Fruit fly (Drosophila melanogaster) whole organism, embryonic: Measurements from ENCODE around the gene CG17343.

Experiments
- B-H2 ChIP-seq: fragments of 200-800 bp; sonication (Bioruptor generic); optimal IDR thresholded peaks from 2 replicates; lab custom pipeline; 2018; ENCODE audit warnings: missing biosample characterization, mild to moderate bottlenecking, missing genetic modification characterization
- Bteb2 ChIP-seq: fragments of 200-800 bp; sonication (Bioruptor generic); optimal IDR thresholded peaks from 2 replicates; lab custom pipeline; 2016; ENCODE audit warnings: missing biosample characterization, missing genetic modification characterization
- CG1024 ChIP-seq: fragments of 200-800 bp; sonication (Bioruptor generic); IDR thresholded peaks from 2 replicates; pipeline ENCODE4 v1.3.6; 2022; ENCODE audit warnings: missing biosample characterization, missing genetic modification characterization
- CG10321 ChIP-seq: fragments of 200-800 bp; sonication (Bioruptor generic); IDR thresholded peaks from 2 replicates; pipeline ENCODE4 v1.3.6; 2022; ENCODE audit warnings: missing biosample characterization, missing genetic modification characterization
- CG11093 ChIP-seq: fragments of 200-800 bp; sonication (Bioruptor generic); IDR thresholded peaks from 3 replicates; pipeline ENCODE4 v1.3.6; 2022; ENCODE audit warnings: missing biosample characterization, missing genetic modification characterization
- CG12942 ChIP-seq: fragments of 200-800 bp; sonication (Bioruptor generic); optimal IDR thresholded peaks from 3 replicates; lab custom pipeline; 2016; ENCODE audit warnings: missing biosample characterization, missing genetic modification characterization
- CG13296 ChIP-seq: fragments of 200-800 bp; sonication (Bioruptor generic); optimal IDR thresholded peaks from 3 replicates; lab custom pipeline; 2018; ENCODE audit warnings: missing biosample characterization, mild to moderate bottlenecking, missing genetic modification characterization
- CG13424 ChIP-seq: fragments of 200-800 bp; sonication (Bioruptor generic); optimal IDR thresholded peaks from 2 replicates; lab custom pipeline; 2019; ENCODE audit warnings: missing biosample characterization, mild to moderate bottlenecking, missing genetic modification characterization, moderate library complexity
- CG1602 ChIP-seq: fragments of 200-800 bp; sonication (Bioruptor generic); optimal IDR thresholded peaks from 3 replicates; lab custom pipeline; 2016; ENCODE audit warnings: missing biosample characterization, missing genetic modification characterization
- CG16779 ChIP-seq: fragments of 200-800 bp; sonication (Bioruptor generic); IDR thresholded peaks from 2 replicates; pipeline ENCODE4 v1.3.6; 2022; ENCODE audit warnings: missing biosample characterization, missing genetic modification characterization
- CG16815 ChIP-seq: fragments of 200-800 bp; sonication (Bioruptor generic); optimal IDR thresholded peaks from 3 replicates; lab custom pipeline; 2017; ENCODE audit warnings: missing biosample characterization, mild to moderate bottlenecking, missing genetic modification characterization
- CG17186 ChIP-seq: fragments of 200-800 bp; sonication (Bioruptor generic); optimal IDR thresholded peaks from 3 replicates; lab custom pipeline; 2017; ENCODE audit warnings: missing biosample characterization, missing genetic modification reagents, missing genetic modification characterization
- CG17385 ChIP-seq: fragments of 200-800 bp; sonication (Bioruptor generic); optimal IDR thresholded peaks from 3 replicates; lab custom pipeline; 2018; ENCODE audit warnings: missing biosample characterization, mild to moderate bottlenecking, missing genetic modification characterization
- CG18011 ChIP-seq: fragments of 200-800 bp; sonication (Bioruptor generic); optimal IDR thresholded peaks from 2 replicates; lab custom pipeline; 2017; ENCODE audit warnings: missing biosample characterization, missing genetic modification characterization, mild to moderate bottlenecking, moderate library complexity, missing genotype
- CG1832 ChIP-seq: fragments of 200-800 bp; sonication (Bioruptor generic); optimal IDR thresholded peaks from 2 replicates; lab custom pipeline; 2017; ENCODE audit warnings: missing biosample characterization, mild to moderate bottlenecking, missing genetic modification characterization, inconsistent platforms
- CG2889 ChIP-seq: fragments of 200-800 bp; sonication (Bioruptor generic); IDR thresholded peaks from 3 replicates; pipeline ENCODE4 v1.3.6; 2022; ENCODE audit warnings: missing biosample characterization, missing genetic modification characterization
- CG8388 ChIP-seq: fragments of 200-800 bp; sonication (Bioruptor generic); optimal IDR thresholded peaks from 2 replicates; lab custom pipeline; 2019; ENCODE audit warnings: missing biosample characterization, mild to moderate bottlenecking, missing genetic modification characterization, moderate library complexity
- CG9876 ChIP-seq: fragments of 200-800 bp; sonication (Bioruptor generic); optimal IDR thresholded peaks from 2 replicates; lab custom pipeline; 2016; ENCODE audit warnings: missing biosample characterization, missing genetic modification characterization
- E2f1 ChIP-seq: fragments of 200-800 bp; sonication (Bioruptor generic); IDR thresholded peaks from 2 replicates; pipeline ENCODE4 v1.3.6; 2022; ENCODE audit warnings: missing biosample characterization, missing genetic modification characterization
- Fer2 ChIP-seq: fragments of 200-800 bp; sonication (Bioruptor generic); optimal IDR thresholded peaks from 2 replicates; lab custom pipeline; 2018; ENCODE audit warnings: missing biosample characterization, mild to moderate bottlenecking, missing genetic modification characterization, moderate library complexity
- Fer3 ChIP-seq: fragments of 200-800 bp; sonication (Bioruptor generic); optimal IDR thresholded peaks from 2 replicates; lab custom pipeline; 2018; ENCODE audit warnings: missing biosample characterization, mild to moderate bottlenecking, missing genetic modification characterization, moderate library complexity
- HLH4C ChIP-seq: fragments of 200-800 bp; sonication (Bioruptor generic); IDR thresholded peaks from 3 replicates; pipeline ENCODE4 v1.3.6; 2022; ENCODE audit warnings: missing biosample characterization, missing genetic modification characterization; ENCODE audit not compliant: partially characterized antibody
- Hsf ChIP-seq: fragments of 200-800 bp; sonication (Bioruptor generic); optimal IDR thresholded peaks from 3 replicates; lab custom pipeline; 2016; ENCODE audit warnings: missing biosample characterization, missing genetic modification characterization
- Lim3 ChIP-seq: fragments of 200-800 bp; sonication (Bioruptor generic); IDR thresholded peaks from 2 replicates; pipeline ENCODE4 v1.3.6; 2022; ENCODE audit warnings: missing biosample characterization, missing genetic modification characterization
- Lpt ChIP-seq: fragments of >200 bp; optimal IDR thresholded peaks from 2 replicates; lab custom pipeline; 2018; ENCODE audit warnings: missing biosample characterization, missing genetic modification characterization
- Mes4 ChIP-seq: fragments of 200-800 bp; sonication (Bioruptor generic); optimal IDR thresholded peaks from 2 replicates; lab custom pipeline; 2016; ENCODE audit warnings: missing biosample characterization, missing genetic modification characterization
- Oaz ChIP-seq: fragments of 200-800 bp; sonication (Bioruptor generic); IDR thresholded peaks from 2 replicates; pipeline ENCODE4 v1.3.6; 2022; ENCODE audit warnings: missing biosample characterization, missing genetic modification characterization
- Oli ChIP-seq: fragments of 200-800 bp; sonication (Bioruptor generic); optimal IDR thresholded peaks from 2 replicates; lab custom pipeline; 2018; ENCODE audit warnings: missing biosample characterization, mild to moderate bottlenecking, missing genetic modification characterization, moderate library complexity
- Rx ChIP-seq: fragments of 200-800 bp; sonication (Bioruptor generic); IDR thresholded peaks from 2 replicates; pipeline ENCODE4 v1.3.6; 2022; ENCODE audit warnings: missing biosample characterization, missing genetic modification characterization
- Spps ChIP-seq: fragments of 200-800 bp; sonication (Bioruptor generic); optimal IDR thresholded peaks from 2 replicates; lab custom pipeline; 2018; ENCODE audit warnings: missing biosample characterization, mild to moderate bottlenecking, missing genetic modification characterization
- Tbp ChIP-seq: fragments of >200 bp; optimal IDR thresholded peaks from 2 replicates; lab custom pipeline; 2018; ENCODE audit warnings: missing biosample characterization, missing genetic modification characterization
- aop ChIP-seq: fragments of 200-800 bp; sonication (Bioruptor generic); IDR thresholded peaks from 2 replicates; pipeline ENCODE4 v1.3.6; 2022; ENCODE audit warnings: missing biosample characterization, missing genetic modification characterization
- az2 ChIP-seq: fragments of 200-800 bp; sonication (Bioruptor generic); optimal IDR thresholded peaks from 3 replicates; lab custom pipeline; 2016; ENCODE audit warnings: missing biosample characterization, missing genetic modification characterization
- ci ChIP-seq: fragments of 200-800 bp; sonication (Bioruptor generic); IDR thresholded peaks from 3 replicates; pipeline ENCODE4 v1.3.6; 2022; ENCODE audit warnings: missing biosample characterization, missing genetic modification characterization
- croc ChIP-seq: fragments of 200-800 bp; sonication (Bioruptor generic); conservative IDR thresholded peaks from 3 replicates; pipeline ENCODE4 v1.3.6; 2022; ENCODE audit warnings: missing biosample characterization, missing genetic modification characterization
- esg ChIP-seq: fragments of 200-800 bp; sonication (Bioruptor generic); conservative IDR thresholded peaks from 2 replicates; pipeline ENCODE4 v1.3.6; 2022; ENCODE audit warnings: missing biosample characterization, missing genetic modification characterization
- gcm2 ChIP-seq: fragments of 200-800 bp; sonication (Bioruptor generic); optimal IDR thresholded peaks from 2 replicates; lab custom pipeline; 2016; ENCODE audit warnings: missing biosample characterization, missing genetic modification characterization
- hb ChIP-seq: fragments of 200-800 bp; sonication (Bioruptor generic); IDR thresholded peaks from 3 replicates; pipeline ENCODE4 v1.3.6; 2022; ENCODE audit warnings: missing biosample characterization, missing genetic modification characterization; ENCODE audit not compliant: partially characterized antibody
- kay ChIP-seq: fragments of 200-800 bp; sonication (Bioruptor generic); optimal IDR thresholded peaks from 2 replicates; lab custom pipeline; 2016; ENCODE audit warnings: missing biosample characterization, missing genetic modification characterization
- lilli ChIP-seq: fragments of 200-800 bp; sonication (Bioruptor generic); optimal IDR thresholded peaks from 3 replicates; lab custom pipeline; 2016; ENCODE audit warnings: missing biosample characterization, missing genetic modification characterization
- luna ChIP-seq: fragments of 200-800 bp; sonication (Bioruptor generic); optimal IDR thresholded peaks from 2 replicates; lab custom pipeline; 2016; ENCODE audit warnings: missing biosample characterization, missing genetic modification characterization
- maf-S ChIP-seq: fragments of 200-800 bp; sonication (Bioruptor generic); optimal IDR thresholded peaks from 2 replicates; lab custom pipeline; 2016; ENCODE audit warnings: missing biosample characterization, missing genetic modification characterization
- mam ChIP-seq: fragments of 200-800 bp; sonication (Bioruptor generic); optimal IDR thresholded peaks from 3 replicates; lab custom pipeline; 2016; ENCODE audit warnings: missing biosample characterization, missing genetic modification characterization
- odd ChIP-seq: fragments of 200-800 bp; sonication (Bioruptor generic); optimal IDR thresholded peaks from 2 replicates; lab custom pipeline; 2017; ENCODE audit warnings: missing biosample characterization, mild to moderate bottlenecking, missing genetic modification characterization
- pho ChIP-seq: fragments of 200-800 bp; sonication (Bioruptor generic); optimal IDR thresholded peaks from 2 replicates; lab custom pipeline; 2016; ENCODE audit warnings: missing biosample characterization, missing genetic modification characterization
- repo ChIP-seq: fragments of 200-800 bp; sonication (Bioruptor generic); optimal IDR thresholded peaks from 2 replicates; lab custom pipeline; 2016; ENCODE audit warnings: missing biosample characterization, missing genetic modification characterization
- seq ChIP-seq: fragments of 200-800 bp; sonication (Bioruptor generic); IDR thresholded peaks from 2 replicates; pipeline ENCODE4 v1.3.6; 2022; ENCODE audit warnings: missing biosample characterization, missing genetic modification characterization
- sna ChIP-seq: fragments of 200-800 bp; sonication (Bioruptor generic); IDR thresholded peaks from 2 replicates; pipeline ENCODE4 v1.3.6; 2022; ENCODE audit warnings: missing biosample characterization, missing genetic modification characterization; ENCODE audit not compliant: partially characterized antibody
- sr ChIP-seq: fragments of 200-800 bp; sonication (Bioruptor generic); IDR thresholded peaks from 3 replicates; pipeline ENCODE4 v1.3.6; 2022; ENCODE audit warnings: missing biosample characterization, missing genetic modification characterization
- ssp ChIP-seq: fragments of 200-800 bp; sonication (Bioruptor generic); IDR thresholded peaks from 2 replicates; pipeline ENCODE4 v1.3.6; 2022; ENCODE audit warnings: missing biosample characterization, missing genetic modification characterization
- stwl ChIP-seq: fragments of 200-800 bp; sonication (Bioruptor generic); optimal IDR thresholded peaks from 3 replicates; lab custom pipeline; 2018; ENCODE audit warnings: missing biosample characterization, mild to moderate bottlenecking, missing genetic modification characterization, moderate library complexity
- trem ChIP-seq: fragments of 200-800 bp; optimal IDR thresholded peaks from 3 replicates; lab custom pipeline; 2019; ENCODE audit warnings: missing biosample characterization, mild to moderate bottlenecking, missing genetic modification characterization, moderate library complexity
- yki ChIP-seq: fragments of >200 bp; optimal IDR thresholded peaks from 3 replicates; lab custom pipeline; 2018
- zfh1 ChIP-seq: fragments of 200-800 bp; sonication (Bioruptor generic); IDR thresholded peaks from 3 replicates; pipeline ENCODE4 v1.3.6; 2022; ENCODE audit warnings: missing biosample characterization, missing genetic modification characterization

CG17343 gene

DNA sequence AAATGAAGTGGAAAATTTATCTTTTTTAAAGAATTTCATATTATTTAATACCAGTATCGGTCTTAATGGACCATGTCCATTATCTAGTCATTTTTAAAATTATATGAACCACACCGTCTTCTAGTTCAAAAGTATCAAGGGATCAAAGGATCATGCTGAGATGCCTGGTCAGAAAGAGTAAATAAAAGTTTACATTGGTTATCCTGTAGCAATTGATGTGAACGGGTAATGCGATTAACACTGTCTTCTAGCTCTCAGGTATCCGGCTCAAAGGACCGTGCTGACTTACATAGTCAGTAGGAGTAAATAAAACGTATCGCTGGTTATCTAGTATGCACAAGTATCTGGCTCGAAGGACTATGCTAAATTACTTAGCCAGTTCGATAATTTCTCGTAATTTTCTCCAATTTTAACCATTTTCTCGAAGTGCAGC lies 45.6 kb upstream of the CG17343 start (continued):
- TF ChIP-seq Tbp (no peak), esg (GFP tag; lab: Robert Waterston, UW) (no peak), kay (GFP tag; lab: Kevin White, UChicago) (no peak), repo (GFP tag; lab: Kevin White, UChicago) (no peak), Mes4 (GFP tag; lab: Kevin White, UChicago) (no peak), lilli (GFP tag; lab: Kevin White, UChicago) (peak; percentile 44), trem (no peak), pho (GFP tag; lab: Kevin White, UChicago) (peak; percentile 37), CG12942 (GFP tag; lab: Kevin White, UChicago) (no peak), Oaz (no peak), gcm2 (GFP tag; lab: Kevin White, UChicago) (no peak), Fer2 (tag; lab: Kevin White, UChicago) (no peak), Hsf (GFP tag; lab: Kevin White, UChicago) (peak; percentile 23), CG13296 (peak; percentile 11), HLH4C (GFP tag; lab: Robert Waterston, UW) (no peak), hb (GFP tag; lab: Robert Waterston, UW) (no peak), CG1024 (GFP tag; lab: Robert Waterston, UW) (no peak), az2 (GFP tag; lab: Kevin White, UChicago) (no peak), sr (GFP tag; lab: Robert Waterston, UW) (no peak), CG11093 (GFP tag; lab: Robert Waterston, UW) (no peak), stwl (tag; lab: Kevin White, UChicago) (no peak), zfh1 (GFP tag; lab: Robert Waterston, UW) (no peak), Lpt (GFP tag; lab: Kevin White, UChicago) (no peak), maf-S (GFP tag; lab: Kevin White, UChicago) (no peak), CG18011 (GFP tag; lab: Kevin White, UChicago) (no peak), CG9876 (GFP tag; lab: Kevin White, UChicago) (no peak), CG1602 (no peak), CG10321 (GFP tag; lab: Robert Waterston, UW) (no peak), B-H2 (GFP tag; lab: Kevin White, UChicago) (no peak), CG16815 (GFP tag; lab: Kevin White, UChicago) (peak; percentile 7), CG8388 (GFP tag; lab: Kevin White, UChicago) (no peak), CG17385 (peak; percentile 31), seq (GFP tag; lab: Robert Waterston, UW) (peak; percentile 19; the same call in 1 of the 2 replicates), E2f1 (GFP tag; lab: Robert Waterston, UW) (no peak), ssp (GFP tag; lab: Robert Waterston, UW) (no peak), croc (GFP tag; lab: Robert Waterston, UW) (no peak), ci (GFP tag; lab: Robert Waterston, UW) (no peak), CG1832 (GFP tag; lab: Kevin White, UChicago) (no peak), aop (no peak), yki (lab: Kevin White, UChicago) (no peak), CG13424 (tag; lab: Kevin White, UChicago) (peak; percentile 43), CG17186 (GFP tag; lab: Kevin White, UChicago) (no peak), Bteb2 (no peak), Fer3 (no peak), Lim3 (no peak), odd (GFP tag; lab: Kevin White, UChicago) (peak; percentile 43), CG2889 (GFP tag; lab: Robert Waterston, UW) (no peak), Rx (GFP tag; lab: Robert Waterston, UW) (no peak), CG16779 (GFP tag; lab: Robert Waterston, UW) (no peak), sna (GFP tag; lab: Robert Waterston, UW) (no peak), mam (peak; percentile 44), Spps (no peak), Oli (peak; percentile 48), luna (GFP tag; lab: Kevin White, UChicago) (no peak)
